Fruit fly (Drosophila melanogaster) S2 (cell line): ENCODE results near the gene Pfdn6.

Experiments used
- CG8478 ChIP-seq: fragments of >200 bp; optimal IDR thresholded peaks from 2 replicates; lab custom pipeline; 2018
- CTCF ChIP-seq, 2 experiments: fragments of >200 bp; optimal IDR thresholded peaks; 2 replicates each; lab custom pipeline; 2018

dm6 chr3L:19941162-19941561 lies 17.7 kb downstream of the Pfdn6 start:
- no peak for TF ChIP-seq CG8478
- no peak for TF ChIP-seq CTCF (optimal IDR thresholded peaks at IDR 0.05; lab: Kevin White, UChicago)
